Worm (Caenorhabditis elegans) whole organism, L2 larva: Measurements from ENCODE around the gene M01A8.1.

ENCODE experiments used
- alr-1 ChIP-seq: fragments of 150-350 bp; optimal IDR thresholded peaks from 2 replicates; lab custom pipeline; 2014; ENCODE audit warnings: missing biosample characterization, missing genetic modification characterization
- ama-1 ChIP-seq: fragments of 150-350 bp; optimal IDR thresholded peaks from 2 replicates; lab custom pipeline; 2018; ENCODE audit warnings: inconsistent platforms

ce11 chrIII:9270183-9270582, 13.1 kb downstream of the M01A8.1 start:
- TF ChIP-seq alr-1 (tag; lab: Kevin White, UChicago) (no peak), ama-1 (no peak)
